Worm (Caenorhabditis elegans): ENCODE data around the gene lep-2.

- no peak for TF ChIP-seq nhr-6 (tag; optimal IDR thresholded peaks at IDR 0.05)
- no peak for TF ChIP-seq jun-1 (tag; optimal IDR thresholded peaks at IDR 0.05)
- no peak for TF ChIP-seq lin-15B (tag; optimal IDR thresholded peaks at IDR 0.05)
- TF ChIP-seq D1046.2 (GFP tag; IDR thresholded peaks at IDR 0.05), result 0 out of 2 replicates have a peak, but pooled peaks have one; percentile 51
- no peak for TF ChIP-seq dpl-1 (GFP tag; optimal IDR thresholded peaks at IDR 0.05)
Observed at ce11 chrIV:972401-972800, 19.7 kb upstream of the lep-2 start.

All from whole organism, L4 larva.